Worm (Caenorhabditis elegans): Measurements from ENCODE around the gene nlp-3.

nlp-3 gene

ce11 chrX:13200312-13200711, 22.1 kb upstream of the nlp-3 start:
- TF ChIP-seq egl-18 (GFP tag; IDR thresholded peaks at IDR 0.05) = no peak
- TF ChIP-seq ztf-25 (GFP tag; IDR thresholded peaks at IDR 0.05) = no peak
- TF ChIP-seq madf-3 (GFP tag; IDR thresholded peaks at IDR 0.05) = no peak
- no peak for TF ChIP-seq B0261.1 (tag; optimal IDR thresholded peaks at IDR 0.05)
- TF ChIP-seq madf-8 (GFP tag; conservative IDR thresholded peaks at IDR 0.05) = no peak
- TF ChIP-seq ama-1 (optimal IDR thresholded peaks at IDR 0.05) = no peak
- no peak for TF ChIP-seq ama-1 (GFP tag; optimal IDR thresholded peaks at IDR 0.05)
- no peak for TF ChIP-seq hrde-1 (tag; optimal IDR thresholded peaks at IDR 0.05; ENCODE audit: borderline replicate concordance)
- TF ChIP-seq egl-44 (GFP tag; IDR thresholded peaks at IDR 0.05) = no peak
- TF ChIP-seq sdz-38 (tag; optimal IDR thresholded peaks at IDR 0.05) = no peak
- no peak for TF ChIP-seq Y95B8A.8 (GFP tag; IDR thresholded peaks at IDR 0.05)
- no peak for TF ChIP-seq F37B4.10 (GFP tag; IDR thresholded peaks at IDR 0.05)

- no peak for TF ChIP-seq gei-17 (GFP tag; optimal IDR thresholded peaks at IDR 0.05)
- TF ChIP-seq hrde-1 (tag; optimal IDR thresholded peaks at IDR 0.05; ENCODE audit: borderline replicate concordance) = no peak
- TF ChIP-seq hmg-1.2 (GFP tag; IDR thresholded peaks at IDR 0.05) = no peak
- no peak for TF ChIP-seq hlh-26 (GFP tag; conservative IDR thresholded peaks at IDR 0.05)
- no peak for TF ChIP-seq ztf-26 (tag; optimal IDR thresholded peaks at IDR 0.05)
- TF ChIP-seq F10E7.11 (tag; optimal IDR thresholded peaks at IDR 0.05) = no peak
- no peak for TF ChIP-seq ztf-28 (GFP tag; IDR thresholded peaks at IDR 0.05)
- TF ChIP-seq nhr-179 (tag; optimal IDR thresholded peaks at IDR 0.05) = no peak
- TF ChIP-seq snpc-1.3 (tag; optimal IDR thresholded peaks at IDR 0.05; ENCODE audit: insufficient read depth) = no peak
- TF ChIP-seq C06A6.2 (GFP tag; conservative IDR thresholded peaks at IDR 0.05) = no peak
- no peak for TF ChIP-seq ekl-4 (GFP tag; IDR thresholded peaks at IDR 0.05)
- no peak for TF ChIP-seq B0336.3 (GFP tag; IDR thresholded peaks at IDR 0.05)
- TF ChIP-seq T07F8.4 (tag; optimal IDR thresholded peaks at IDR 0.05) = no peak
- no peak for TF ChIP-seq nhr-120 (GFP tag; IDR thresholded peaks at IDR 0.05)
- no peak for TF ChIP-seq F37B4.10 (GFP tag; IDR thresholded peaks at IDR 0.05)
- TF ChIP-seq hsf-1 (GFP tag; IDR thresholded peaks at IDR 0.05) = no peak
- no peak for TF ChIP-seq nhr-27 (tag; optimal IDR thresholded peaks at IDR 0.05)
- no peak for TF ChIP-seq snpc-3.4 (tag; optimal IDR thresholded peaks at IDR 0.05)
Observed at ce11 chrX:13198134-13198533, 19.9 kb upstream of the nlp-3 start.

ce11 chrX:13190912-13191311, 12.7 kb upstream of the nlp-3 start, which contains the start of gene gpa-6:
gpa-6 (plus strand) TSS chrX:13191212.
- TF ChIP-seq pbrm-1 (GFP tag; IDR thresholded peaks at IDR 0.05) = no peak
- TF ChIP-seq snpc-4 (GFP tag; optimal IDR thresholded peaks at IDR 0.05) = no peak
- TF ChIP-seq snpc-4 (tag; optimal IDR thresholded peaks at IDR 0.05) = no peak
- no peak for TF ChIP-seq lin-40 (tag; optimal IDR thresholded peaks at IDR 0.05)
- TF ChIP-seq F57A8.1 (GFP tag; optimal IDR thresholded peaks at IDR 0.05) = no peak
- TF ChIP-seq F37B4.10 (GFP tag; IDR thresholded peaks at IDR 0.05) = no peak
- TF ChIP-seq die-1 (tag; optimal IDR thresholded peaks at IDR 0.05) = no peak
- TF ChIP-seq atf-7 (tag; optimal IDR thresholded peaks at IDR 0.05) = no peak
- TF ChIP-seq F10E7.11 (tag; optimal IDR thresholded peaks at IDR 0.05) = no peak
- TF ChIP-seq nhr-27 (tag; optimal IDR thresholded peaks at IDR 0.05) = no peak
- TF ChIP-seq T07F8.4 (tag; optimal IDR thresholded peaks at IDR 0.05) = no peak

- TF ChIP-seq cebp-2 (GFP tag; IDR thresholded peaks at IDR 0.05) (no peak), athp-1 (tag; optimal IDR thresholded peaks at IDR 0.05) (no peak), madf-3 (GFP tag; IDR thresholded peaks at IDR 0.05) (no peak), F37B4.10 (GFP tag; IDR thresholded peaks at IDR 0.05) (no peak), mxl-1 (tag; optimal IDR thresholded peaks at IDR 0.05) (no peak), sptf-2 (GFP tag; optimal IDR thresholded peaks at IDR 0.05) (no peak)
Observed at ce11 chrX:13189861-13190260, 11.6 kb upstream of the nlp-3 start, which contains the start of gene cwp-5. cwp-5 (minus strand) TSS chrX:13189961.

Data from whole organism, young adult.